Worm (Caenorhabditis elegans) whole organism, late embryonic: ENCODE data around the gene bir-1.

ENCODE experiments used
- Y22D7AL.16 ChIP-seq: sonication (generic microtip); optimal IDR thresholded peaks from 2 replicates; lab custom pipeline; 2016; ENCODE audit warnings: missing genetic modification characterization, missing compliant biosample characterization
- ceh-2 ChIP-seq: sonication (generic microtip); optimal IDR thresholded peaks from 2 replicates; lab custom pipeline; 2016; ENCODE audit warnings: missing genotype, missing genetic modification characterization, missing compliant biosample characterization
- ceh-31 ChIP-seq: sonication (generic microtip); optimal IDR thresholded peaks from 2 replicates; lab custom pipeline; 2016; ENCODE audit warnings: missing genetic modification characterization, missing compliant biosample characterization
- ceh-45 ChIP-seq: fragments of 200-800 bp; sonication (Bioruptor generic); IDR thresholded peaks from 2 replicates; pipeline ENCODE4 v1.3.6; 2022; ENCODE audit warnings: missing genetic modification reagents, missing genetic modification characterization, missing compliant biosample characterization
- ceh-6 ChIP-seq: fragments of 200-800 bp; sonication (Bioruptor generic); optimal IDR thresholded peaks from 2 replicates; lab custom pipeline; 2018; ENCODE audit warnings: mild to moderate bottlenecking, missing genetic modification characterization, missing compliant biosample characterization
- dve-1 ChIP-seq: sonication (generic microtip); optimal IDR thresholded peaks from 2 replicates; lab custom pipeline; 2017; ENCODE audit warnings: antibody characterized with exemption, mild to moderate bottlenecking, missing genetic modification characterization, missing compliant biosample characterization
- hlh-15 ChIP-seq: sonication (generic microtip); optimal IDR thresholded peaks from 2 replicates; lab custom pipeline; 2016; ENCODE audit warnings: missing genetic modification characterization, missing compliant biosample characterization
- lin-11 ChIP-seq: fragments of 200-800 bp; sonication (Bioruptor generic); optimal IDR thresholded peaks from 2 replicates; lab custom pipeline; 2018; ENCODE audit warnings: mild to moderate bottlenecking, missing genetic modification characterization, missing compliant biosample characterization
- nhr-232 ChIP-seq: sonication (generic microtip); optimal IDR thresholded peaks from 2 replicates; lab custom pipeline; 2016; ENCODE audit warnings: missing genetic modification characterization, missing compliant biosample characterization
- odd-2 ChIP-seq: sonication (generic microtip); optimal IDR thresholded peaks from 2 replicates; lab custom pipeline; 2017; ENCODE audit warnings: antibody characterized with exemption, mild to moderate bottlenecking, missing genetic modification characterization, missing compliant biosample characterization
- pat-9 ChIP-seq: fragments of 200-800 bp; sonication (Bioruptor generic); optimal IDR thresholded peaks from 2 replicates; lab custom pipeline; 2018; ENCODE audit warnings: mild to moderate bottlenecking, missing genetic modification characterization, moderate library complexity, missing compliant biosample characterization
- pqm-1 ChIP-seq: sonication (generic microtip); optimal IDR thresholded peaks from 2 replicates; lab custom pipeline; 2016; ENCODE audit warnings: missing genetic modification characterization, missing compliant biosample characterization
- sox-2 ChIP-seq: fragments of 200-800 bp; sonication (Bioruptor generic); IDR thresholded peaks from 2 replicates; pipeline ENCODE4 v1.3.6; 2022; ENCODE audit warnings: missing genetic modification reagents, missing genetic modification characterization, missing compliant biosample characterization
- tbx-2 ChIP-seq: sonication (generic microtip); optimal IDR thresholded peaks from 2 replicates; lab custom pipeline; 2016; ENCODE audit warnings: missing genetic modification characterization, missing compliant biosample characterization

ce11 chrV:11653095-11653494, 8.8 kb downstream of the bir-1 start:
- TF ChIP-seq ceh-2 (tag; lab: Kevin White, UChicago) (no peak), ceh-6 (no peak), odd-2 (tag; lab: Kevin White, UChicago) (no peak), lin-11 (tag; lab: Kevin White, UChicago) (no peak), tbx-2 (tag; lab: Kevin White, UChicago) (no peak), ceh-45 (GFP tag; lab: Robert Waterston, UW) (no peak), hlh-15 (no peak), Y22D7AL.16 (tag; lab: Kevin White, UChicago) (no peak), sox-2 (no peak), pat-9 (tag; lab: Kevin White, UChicago) (no peak), pqm-1 (tag; lab: Kevin White, UChicago) (no peak), dve-1 (tag; lab: Kevin White, UChicago) (no peak), nhr-232 (no peak), ceh-31 (no peak)
